Fruit fly (Drosophila melanogaster) whole organism, wandering third instar larva: ENCODE data around the gene CG17726.

ENCODE experiments used
- Abd-B ChIP-seq: fragments of >200 bp; optimal IDR thresholded peaks from 2 replicates; lab custom pipeline; 2017; ENCODE audit warnings: missing biosample characterization, missing genetic modification characterization
- CG32264 ChIP-seq: fragments of 200-800 bp; sonication (Bioruptor generic); optimal IDR thresholded peaks from 2 replicates; lab custom pipeline; 2016; ENCODE audit warnings: missing biosample characterization, missing genetic modification characterization
- CG9705 ChIP-seq: fragments of 200-800 bp; sonication (Bioruptor generic); optimal IDR thresholded peaks from 2 replicates; lab custom pipeline; 2018; ENCODE audit warnings: missing biosample characterization, mild to moderate bottlenecking, missing genetic modification characterization
- CrebA ChIP-seq: fragments of 200-800 bp; sonication (Bioruptor generic); optimal IDR thresholded peaks from 2 replicates; lab custom pipeline; 2016; ENCODE audit warnings: missing biosample characterization, mild to moderate bottlenecking, missing genetic modification characterization, borderline replicate concordance
- Dfd ChIP-seq: fragments of >200 bp; optimal IDR thresholded peaks from 2 replicates; lab custom pipeline; 2017; ENCODE audit warnings: missing biosample characterization, missing genetic modification characterization
- Dif ChIP-seq: fragments of 200-275, 200-300 bp; sonication (Bioruptor generic); optimal IDR thresholded peaks from 2 replicates; lab custom pipeline; 2018; ENCODE audit warnings: missing biosample characterization, missing genetic modification characterization; ENCODE audit not compliant: partially characterized antibody
- GATAd ChIP-seq: sonication (Bioruptor generic); optimal IDR thresholded peaks from 2 replicates; lab custom pipeline; 2016; ENCODE audit warnings: missing biosample characterization, missing genetic modification characterization
- HLH106 ChIP-seq: fragments of 200-800 bp; optimal IDR thresholded peaks from 3 replicates; lab custom pipeline; 2019; ENCODE audit warnings: missing biosample characterization, mild to moderate bottlenecking, missing genetic modification characterization, moderate library complexity
- Hnf4 ChIP-seq: fragments of 200-800 bp; sonication (Bioruptor generic); optimal IDR thresholded peaks from 2 replicates; lab custom pipeline; 2016; ENCODE audit warnings: missing biosample characterization, mild to moderate bottlenecking, missing genetic modification characterization
- Hr78 ChIP-seq: fragments of >200 bp; optimal IDR thresholded peaks from 2 replicates; lab custom pipeline; 2017; ENCODE audit warnings: missing biosample characterization, missing genetic modification characterization
- Hr83 ChIP-seq: fragments of 200-300 bp; sonication (Bioruptor generic); optimal IDR thresholded peaks from 2 replicates; lab custom pipeline; 2016; ENCODE audit warnings: missing biosample characterization, mild to moderate bottlenecking, missing genetic modification characterization, moderate library complexity; ENCODE audit not compliant: poor library complexity, severe bottlenecking
- Jra ChIP-seq: sonication (Bioruptor generic); optimal IDR thresholded peaks from 2 replicates; lab custom pipeline; 2016; ENCODE audit warnings: missing biosample characterization, missing genetic modification characterization
- Mio ChIP-seq: sonication (Bioruptor generic); optimal IDR thresholded peaks from 2 replicates; lab custom pipeline; 2016; ENCODE audit warnings: missing biosample characterization, missing genetic modification characterization
- Myc ChIP-seq: fragments of >200 bp; optimal IDR thresholded peaks from 2 replicates; lab custom pipeline; 2017
- N ChIP-seq: fragments of >200 bp; optimal IDR thresholded peaks from 2 replicates; lab custom pipeline; 2018; ENCODE audit warnings: missing biosample characterization, missing external identifiers, missing genetic modification characterization
- OdsH ChIP-seq: fragments of 200-800 bp; sonication (Bioruptor generic); optimal IDR thresholded peaks from 2 replicates; lab custom pipeline; 2016; ENCODE audit warnings: missing biosample characterization, mild to moderate bottlenecking, missing genetic modification characterization
- Rel ChIP-seq, 2 experiments: fragments of 200-800 bp; sonication (Bioruptor generic) in 1 of 2; optimal IDR thresholded peaks; 2 replicates in 1 of 2; 3 replicates in 1 of 2; lab custom pipeline; 2016 to 2019; ENCODE audit warnings: mild to moderate bottlenecking in 2 of 2, missing biosample characterization in 2 of 2, missing genetic modification characterization in 2 of 2, moderate library complexity in 1 of 2
- Sp1 ChIP-seq: fragments of 200-800 bp; sonication (Bioruptor generic); optimal IDR thresholded peaks from 3 replicates; lab custom pipeline; 2019; ENCODE audit warnings: missing biosample characterization, mild to moderate bottlenecking, missing genetic modification characterization, moderate library complexity
- Vsx2 ChIP-seq: fragments of 200-300, 225-300 bp; sonication (Bioruptor generic); optimal IDR thresholded peaks from 2 replicates; lab custom pipeline; 2018; ENCODE audit warnings: missing biosample characterization, missing genetic modification characterization; ENCODE audit not compliant: partially characterized antibody
- br ChIP-seq: fragments of 200-800 bp; sonication (Bioruptor generic); optimal IDR thresholded peaks from 2 replicates; lab custom pipeline; 2016; ENCODE audit warnings: missing biosample characterization, missing genetic modification characterization
- brk ChIP-seq: fragments of 200-800 bp; sonication (Bioruptor generic); optimal IDR thresholded peaks from 2 replicates; lab custom pipeline; 2016; ENCODE audit warnings: missing biosample characterization, mild to moderate bottlenecking, missing genetic modification characterization
- dl ChIP-seq, 2 experiments: fragments of 175-275, 200-275 bp in 1 of 2; fragments of 200-275 bp in 1 of 2; sonication (Bioruptor generic); optimal IDR thresholded peaks; lab custom pipeline; 2018; ENCODE audit warnings: mild to moderate bottlenecking in 2 of 2, missing biosample characterization in 2 of 2, missing genetic modification characterization in 2 of 2, moderate library complexity in 2 of 2; ENCODE audit not compliant: partially characterized antibody in 2 of 2, insufficient read depth in 1 of 2
- dmrt93B ChIP-seq: fragments of 200-800 bp; sonication (Bioruptor generic); optimal IDR thresholded peaks from 2 replicates; lab custom pipeline; 2018; ENCODE audit warnings: missing biosample characterization, mild to moderate bottlenecking, missing genetic modification characterization
- dsf ChIP-seq: sonication (Bioruptor generic); optimal IDR thresholded peaks from 2 replicates; lab custom pipeline; 2016; ENCODE audit warnings: missing biosample characterization, missing genetic modification characterization, borderline replicate concordance
- ey ChIP-seq: fragments of 200-800 bp; sonication (Bioruptor generic); optimal IDR thresholded peaks from 2 replicates; lab custom pipeline; 2016; ENCODE audit warnings: missing biosample characterization, missing genetic modification characterization
- foxo ChIP-seq, 2 experiments: fragments of 200-800 bp; sonication (Bioruptor generic); optimal IDR thresholded peaks; 2 replicates in 1 of 2; 3 replicates in 1 of 2; lab custom pipeline; 2016 to 2017; ENCODE audit warnings: missing biosample characterization in 2 of 2, missing genetic modification characterization in 2 of 2
- fru ChIP-seq: fragments of 200-800 bp; sonication (Bioruptor generic); optimal IDR thresholded peaks from 3 replicates; lab custom pipeline; 2016; ENCODE audit warnings: missing biosample characterization, mild to moderate bottlenecking, missing genetic modification characterization
- h ChIP-seq: fragments of 200-800 bp; sonication (Bioruptor generic); optimal IDR thresholded peaks from 3 replicates; lab custom pipeline; 2016; ENCODE audit warnings: missing biosample characterization, mild to moderate bottlenecking, missing genetic modification characterization
- jim ChIP-seq: fragments of 175-275, 200-325 bp; sonication (Bioruptor generic); optimal IDR thresholded peaks from 2 replicates; lab custom pipeline; 2016; ENCODE audit warnings: missing biosample characterization, mild to moderate bottlenecking, missing genetic modification characterization
- lola ChIP-seq: fragments of >200 bp; optimal IDR thresholded peaks from 2 replicates; lab custom pipeline; 2017; ENCODE audit warnings: missing biosample characterization, missing genetic modification characterization
- pan ChIP-seq: fragments of >200 bp; optimal IDR thresholded peaks from 2 replicates; lab custom pipeline; 2017
- psq ChIP-seq: fragments of 200-800 bp; sonication (Bioruptor generic); optimal IDR thresholded peaks from 3 replicates; lab custom pipeline; 2017; ENCODE audit warnings: missing biosample characterization, mild to moderate bottlenecking, missing genetic modification characterization, moderate library complexity
- rgr ChIP-seq: fragments of 200-800 bp; sonication (Bioruptor generic); optimal IDR thresholded peaks from 3 replicates; lab custom pipeline; 2016; ENCODE audit warnings: missing biosample characterization, mild to moderate bottlenecking, missing genetic modification characterization
- sage ChIP-seq: fragments of 200-800 bp; sonication (Bioruptor generic); optimal IDR thresholded peaks from 2 replicates; lab custom pipeline; 2016; ENCODE audit warnings: missing biosample characterization, mild to moderate bottlenecking, missing genetic modification characterization
- sv ChIP-seq: fragments of 200-800 bp; sonication (Bioruptor generic); optimal IDR thresholded peaks from 3 replicates; lab custom pipeline; 2016; ENCODE audit warnings: missing biosample characterization, missing genetic modification characterization
- tai ChIP-seq: sonication (Bioruptor generic); optimal IDR thresholded peaks from 2 replicates; lab custom pipeline; 2016; ENCODE audit warnings: missing biosample characterization, missing genetic modification characterization
- usp ChIP-seq: fragments of >200 bp; optimal IDR thresholded peaks from 2 replicates; lab custom pipeline; 2017; ENCODE audit warnings: missing biosample characterization, missing genetic modification characterization
- woc ChIP-seq: sonication (Bioruptor generic); optimal IDR thresholded peaks from 2 replicates; lab custom pipeline; 2016; ENCODE audit warnings: missing biosample characterization, mild to moderate bottlenecking, missing genetic modification characterization

Gene CG17726

dm6 chr3R:11208766-11209331, 17.7 kb upstream of the CG17726 start:
- TF ChIP-seq Rel (GFP tag; optimal IDR thresholded peaks at IDR 0.05; lab: Kevin White, UChicago) (no peak), Rel (tag; optimal IDR thresholded peaks at IDR 0.05; lab: Kevin White, UChicago) (no peak), brk (GFP tag; lab: Kevin White, UChicago) (peak; percentile 6), woc (GFP tag; lab: Kevin White, UChicago) (no peak), Myc (lab: Kevin White, UChicago) (peak; percentile 13), ey (GFP tag; lab: Kevin White, UChicago) (no peak), dsf (no peak)
- TF ChIP-seq, all 38 proteins: peak for 2

dm6 chr3R:11209801-11210402, 16.7 kb upstream of the CG17726 start, which contains the start of the genes SdhC and Tctp:
SdhC (minus strand) TSS chr3R:11209849.
Tctp (plus strand) TSS chr3R:11210247.
- TF ChIP-seq Jra (GFP tag; lab: Kevin White, UChicago) (peak; percentile 65), woc (GFP tag; lab: Kevin White, UChicago) (peak; percentile 48), Dif (peak; percentile 72), Abd-B (GFP tag; lab: Kevin White, UChicago) (no peak), fru (GFP tag; lab: Kevin White, UChicago) (peak; percentile 63), Sp1 (peak; percentile 66), sage (GFP tag; lab: Kevin White, UChicago) (no peak), Hr78 (GFP tag; lab: Kevin White, UChicago) (no peak), brk (GFP tag; lab: Kevin White, UChicago) (peak; percentile 77), sv (GFP tag; lab: Kevin White, UChicago) (peak; percentile 58), HLH106 (tag; lab: Kevin White, UChicago) (peak; percentile 43), dmrt93B (GFP tag; lab: Kevin White, UChicago) (peak; percentile 24), usp (GFP tag; lab: Kevin White, UChicago) (no peak), tai (no peak), Hnf4 (GFP tag; lab: Kevin White, UChicago) (peak; percentile 66), ey (GFP tag; lab: Kevin White, UChicago) (peak; percentile 49), h (peak; percentile 64), CrebA (GFP tag; lab: Kevin White, UChicago) (no peak), br (GFP tag; lab: Kevin White, UChicago) (peak; percentile 40), dl (GFP tag; optimal IDR thresholded peaks at IDR 0.05; lab: Kevin White, UChicago; ENCODE audit: insufficient read depth in 1 of 2, partially characterized antibody in 2 of 2) (no peak), foxo (GFP tag; optimal IDR thresholded peaks at IDR 0.05; lab: Kevin White, UChicago) (peak in 1 of 2 experiments; percentile 71), Vsx2 (no peak), Hr83 (peak; percentile 82), Mio (GFP tag; lab: Kevin White, UChicago) (no peak), rgr (GFP tag; lab: Kevin White, UChicago) (peak; percentile 57), GATAd (GFP tag; lab: Kevin White, UChicago) (no peak), Dfd (GFP tag; lab: Kevin White, UChicago) (no peak), Rel (GFP tag; optimal IDR thresholded peaks at IDR 0.05; lab: Kevin White, UChicago) (no peak), Rel (tag; optimal IDR thresholded peaks at IDR 0.05; lab: Kevin White, UChicago) (peak; percentile 52), jim (GFP tag; lab: Kevin White, UChicago) (no peak), pan (lab: Kevin White, UChicago) (no peak), lola (GFP tag; lab: Kevin White, UChicago) (no peak), CG9705 (GFP tag; lab: Kevin White, UChicago) (peak; percentile 17), dsf (peak; percentile 46), N (GFP tag; lab: Kevin White, UChicago) (no peak), psq (GFP tag; lab: Kevin White, UChicago) (peak; percentile 63), Myc (lab: Kevin White, UChicago) (peak; percentile 51), OdsH (peak; percentile 13), CG32264 (GFP tag; lab: Kevin White, UChicago) (no peak)
